Worm (Caenorhabditis elegans) whole organism, L1 larva: ENCODE data around the gene col-85.

Experiments
- C16A3.4 ChIP-seq: fragments of 150-350 bp; optimal IDR thresholded peaks from 2 replicates; lab custom pipeline; 2014; ENCODE audit warnings: missing biosample characterization, missing genetic modification characterization
- aha-1 ChIP-seq: fragments of 150-350 bp; optimal IDR thresholded peaks from 2 replicates; lab custom pipeline; 2014; ENCODE audit warnings: missing biosample characterization, missing genetic modification characterization
- ceh-88 ChIP-seq: fragments of 200-800 bp; sonication (Bioruptor generic); IDR thresholded peaks from 2 replicates; pipeline ENCODE4 v1.3.6; 2022; ENCODE audit warnings: missing genetic modification characterization, missing compliant biosample characterization
- ceh-90 ChIP-seq: sonication (generic microtip); optimal IDR thresholded peaks from 2 replicates; lab custom pipeline; 2016; ENCODE audit warnings: missing genetic modification characterization, missing compliant biosample characterization
- ets-5 ChIP-seq: fragments of 200-800 bp; sonication (Bioruptor generic); IDR thresholded peaks from 2 replicates; pipeline ENCODE4 v1.3.6; 2022; ENCODE audit warnings: missing genetic modification characterization, missing compliant biosample characterization
- fkh-4 ChIP-seq: sonication (generic microtip); optimal IDR thresholded peaks from 2 replicates; lab custom pipeline; 2016; ENCODE audit warnings: missing compliant biosample characterization, missing genetic modification characterization, borderline replicate concordance
- grh-1 ChIP-seq: fragments of 200-800 bp; sonication (Bioruptor generic); IDR thresholded peaks from 2 replicates; pipeline ENCODE4 v1.3.6; 2022; ENCODE audit warnings: missing genetic modification reagents, missing genetic modification characterization, missing compliant biosample characterization
- hlh-4 ChIP-seq: sonication (generic microtip); optimal IDR thresholded peaks from 2 replicates; lab custom pipeline; 2016; ENCODE audit warnings: mild to moderate bottlenecking, missing genetic modification characterization, missing compliant biosample characterization
- lin-14 ChIP-seq: fragments of 200-800 bp; sonication (Bioruptor generic); optimal IDR thresholded peaks from 2 replicates; lab custom pipeline; 2018; ENCODE audit warnings: mild to moderate bottlenecking, missing genetic modification characterization, moderate library complexity, missing compliant biosample characterization
- lin-15B ChIP-seq: fragments of 150-350 bp; sonication (generic microtip); optimal IDR thresholded peaks from 3 replicates; lab custom pipeline; 2014; ENCODE audit warnings: missing biosample characterization, missing genetic modification characterization
- lin-35 ChIP-seq, 2 experiments: fragments of 150-350 bp; optimal IDR thresholded peaks; 2 replicates each; lab custom pipeline; 2014; ENCODE audit warnings: missing biosample characterization in 2 of 2, missing genetic modification characterization in 2 of 2, missing genetic modification reagents in 2 of 2
- lin-39 ChIP-seq: fragments of 150-350 bp; optimal IDR thresholded peaks from 2 replicates; lab custom pipeline; 2014; ENCODE audit warnings: missing biosample characterization, missing genetic modification reagents, missing genetic modification characterization
- nhr-20 ChIP-seq: sonication (generic microtip); optimal IDR thresholded peaks from 2 replicates; lab custom pipeline; 2016; ENCODE audit warnings: mild to moderate bottlenecking, missing genetic modification characterization, missing compliant biosample characterization
- pqm-1 ChIP-seq: sonication (generic microtip); optimal IDR thresholded peaks from 3 replicates; lab custom pipeline; 2017; ENCODE audit warnings: missing biosample characterization, missing genetic modification characterization
- rnt-1 ChIP-seq: sonication (generic microtip); optimal IDR thresholded peaks from 2 replicates; lab custom pipeline; 2016; ENCODE audit warnings: mild to moderate bottlenecking, missing genetic modification characterization, moderate library complexity, missing compliant biosample characterization
- skn-1 ChIP-seq: fragments of 150-350 bp; optimal IDR thresholded peaks from 2 replicates; lab custom pipeline; 2014; ENCODE audit warnings: missing biosample characterization, missing genetic modification characterization
- zip-4 ChIP-seq: fragments of 200-800 bp; sonication (Bioruptor generic); optimal IDR thresholded peaks from 2 replicates; lab custom pipeline; 2018; ENCODE audit warnings: mild to moderate bottlenecking, missing genetic modification characterization, moderate library complexity, missing compliant biosample characterization

The col-85 gene

DNA sequence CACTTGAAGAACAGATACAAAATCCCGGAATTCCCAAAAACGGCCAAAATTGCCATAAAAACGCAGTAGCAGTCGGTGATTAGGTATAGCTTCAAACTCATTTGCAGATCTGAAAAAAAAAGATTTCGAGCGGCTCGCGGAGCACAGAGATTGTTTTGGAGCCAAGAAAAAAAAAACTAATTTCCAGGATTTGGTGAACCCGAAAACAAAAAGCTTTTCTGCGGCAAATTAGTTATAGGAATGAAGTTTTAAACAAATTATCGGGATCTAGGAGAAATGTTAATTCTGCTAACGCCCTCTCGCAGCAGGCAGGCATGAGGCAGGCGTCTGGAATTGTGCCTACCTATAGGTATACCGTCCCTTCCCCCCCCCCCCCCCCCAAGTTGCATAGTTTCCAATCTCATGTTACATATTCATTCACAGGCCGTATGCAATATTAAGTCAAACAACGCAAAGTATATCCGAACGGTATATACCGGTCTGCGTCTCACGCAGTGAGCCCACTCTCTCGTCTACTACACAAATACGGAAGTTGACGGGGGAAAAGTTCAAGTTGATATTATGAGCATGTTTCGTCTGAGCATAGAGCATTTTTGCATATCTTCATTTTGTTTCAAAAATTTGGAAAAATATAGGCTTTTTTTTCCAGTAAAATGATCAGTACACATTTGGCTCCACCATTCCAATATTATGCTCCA lies 50.1 kb downstream of the col-85 start, which contains the start of the genes W05H5.1 and pitr-6:
Gene W05H5.1, minus strand, starts transcription at position 101 of the 698 bp plus-strand sequence.
Gene pitr-6, plus strand, starts transcription at position 648 of the 698 bp plus-strand sequence.
- TF ChIP-seq nhr-20 (tag; lab: Kevin White, UChicago) (no peak), pqm-1 (tag; lab: Kevin White, UChicago) (no peak), skn-1 (no peak), lin-35 (GFP tag; optimal IDR thresholded peaks at IDR 0.05; lab: Kevin White, UChicago) (no peak), aha-1 (tag; lab: Kevin White, UChicago) (no peak), lin-14 (GFP tag; lab: Kevin White, UChicago) (no peak), fkh-4 (tag; lab: Kevin White, UChicago) (no peak), grh-1 (no peak), hlh-4 (no peak), ceh-90 (no peak), rnt-1 (tag; lab: Kevin White, UChicago) (no peak), ceh-88 (GFP tag; lab: Robert Waterston, UW) (no peak), C16A3.4 (tag; lab: Kevin White, UChicago) (no peak), lin-15B (tag; lab: Kevin White, UChicago) (no peak), lin-39 (no peak), zip-4 (GFP tag; lab: Kevin White, UChicago) (no peak), ets-5 (GFP tag; lab: Robert Waterston, UW) (no peak)
